Fruit fly (Drosophila melanogaster) whole organism: ENCODE measurements around the gene CG12017.

Source experiments
- pan ChIP-seq: fragments of >200 bp; optimal IDR thresholded peaks from 2 replicates; lab custom pipeline; 2017
- psq ChIP-seq: fragments of >200 bp; optimal IDR thresholded peaks from 2 replicates; lab custom pipeline; 2017

DNA sequence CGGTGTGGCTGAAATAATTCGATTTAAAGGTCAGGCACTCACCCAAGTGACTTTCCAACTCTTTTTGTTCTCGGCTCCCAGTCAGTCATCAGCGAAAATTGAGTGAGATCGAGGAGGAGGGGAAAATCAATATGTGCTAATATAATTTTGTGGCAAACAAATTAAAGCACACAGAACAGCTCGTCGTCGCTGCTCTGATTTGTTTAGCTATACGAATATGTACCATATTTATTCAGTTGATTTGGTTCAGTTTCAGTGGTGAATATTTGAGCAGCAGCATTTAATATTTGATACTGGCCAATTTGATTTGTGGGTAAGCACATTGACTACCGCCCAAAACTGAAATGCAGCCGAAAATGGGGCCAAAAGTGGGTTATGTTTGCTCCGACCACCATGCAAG, 25.4 kb downstream of the CG12017 start:
- TF ChIP-seq psq (lab: Kevin White, UChicago) (no peak), pan (lab: Kevin White, UChicago) (no peak)
